Fruit fly (Drosophila melanogaster): ENCODE measurements around the gene CG17271.

Gene CG17271

dm6 chr3R:20829416-20830131 lies 7.9 kb upstream of the CG17271 start (continued):
- TF ChIP-seq CG8478 (optimal IDR thresholded peaks at IDR 0.05) (no peak), CG3407 (GFP tag; optimal IDR thresholded peaks at IDR 0.05) (peak; percentile 13), chif (GFP tag; optimal IDR thresholded peaks at IDR 0.05) (no peak), p53 (GFP tag; optimal IDR thresholded peaks at IDR 0.05) (no peak), YL-1 (GFP tag; optimal IDR thresholded peaks at IDR 0.05) (no peak), aop (GFP tag; IDR thresholded peaks at IDR 0.05) (0 out of 2 replicates have a peak, but pooled peaks have one; percentile 8), CG17385 (GFP tag; optimal IDR thresholded peaks at IDR 0.05) (no peak), Poxn (GFP tag; IDR thresholded peaks at IDR 0.05) (no peak), Kr (GFP tag; optimal IDR thresholded peaks at IDR 0.05) (no peak), Nf-YB (GFP tag; optimal IDR thresholded peaks at IDR 0.05) (no peak), CG14050 (GFP tag; IDR thresholded peaks at IDR 0.05) (no peak), CG17328 (GFP tag; IDR thresholded peaks at IDR 0.05) (no peak), chm (GFP tag; IDR thresholded peaks at IDR 0.05) (no peak; the same call in 1 of the 2 replicates), rib (GFP tag; IDR thresholded peaks at IDR 0.05) (peak; percentile 93), Spps (tag; optimal IDR thresholded peaks at IDR 0.05) (no peak), ci (GFP tag; IDR thresholded peaks at IDR 0.05) (peak; percentile 76; the same call in 2 of the 3 replicates), CG4854 (GFP tag; optimal IDR thresholded peaks at IDR 0.05) (no peak), Hmr (GFP tag; optimal IDR thresholded peaks at IDR 0.05) (no peak), Side (GFP tag; optimal IDR thresholded peaks at IDR 0.05) (no peak), vnd (GFP tag; IDR thresholded peaks at IDR 0.05; ENCODE audit: partially characterized antibody) (no peak), HHEX (GFP tag; optimal IDR thresholded peaks at IDR 0.05) (no peak), ham (GFP tag; IDR thresholded peaks at IDR 0.05) (no peak), fd102C (GFP tag; optimal IDR thresholded peaks at IDR 0.05) (no peak), exex (tag; optimal IDR thresholded peaks at IDR 0.05) (no peak), CG13894 (tag; optimal IDR thresholded peaks at IDR 0.05) (peak; percentile 60), Hr51 (GFP tag; optimal IDR thresholded peaks at IDR 0.05) (peak in 1 of 2 experiments; percentile 30), CG42726 (GFP tag; IDR thresholded peaks at IDR 0.05; ENCODE audit: partially characterized antibody) (no peak), ken (GFP tag; IDR thresholded peaks at IDR 0.05) (no peak), CG10565 (GFP tag; optimal IDR thresholded peaks at IDR 0.05) (no peak), wek (GFP tag; optimal IDR thresholded peaks at IDR 0.05) (no peak), CG3847 (GFP tag; IDR thresholded peaks at IDR 0.05) (0 out of 2 replicates have a peak, but pooled peaks have one; percentile 18), cwo (GFP tag; optimal IDR thresholded peaks at IDR 0.05) (peak; percentile 72), Drgx (GFP tag; IDR thresholded peaks at IDR 0.05) (no peak; the same call in 1 of the 2 replicates), Chrac-16 (GFP tag; optimal IDR thresholded peaks at IDR 0.05) (no peak), dm (GFP tag; optimal IDR thresholded peaks at IDR 0.05) (peak; percentile 92), toy (GFP tag; IDR thresholded peaks at IDR 0.05) (no peak), HLHmδ (GFP tag; optimal IDR thresholded peaks at IDR 0.05) (peak; percentile 81), corto (GFP tag; optimal IDR thresholded peaks at IDR 0.05) (no peak), sim (GFP tag; IDR thresholded peaks at IDR 0.05) (no peak), CG12659 (GFP tag; optimal IDR thresholded peaks at IDR 0.05) (peak; percentile 33), CG16813 (GFP tag; IDR thresholded peaks at IDR 0.05; ENCODE audit: partially characterized antibody) (no peak; the same call in 2 of the 3 replicates), nerfin-1 (tag; optimal IDR thresholded peaks at IDR 0.05) (no peak), PHDP (tag; optimal IDR thresholded peaks at IDR 0.05) (no peak), CG10321 (GFP tag; IDR thresholded peaks at IDR 0.05) (peak; percentile 39; the same call in 1 of the 2 replicates), zen (tag; optimal IDR thresholded peaks at IDR 0.05) (no peak), sens-2 (GFP tag; IDR thresholded peaks at IDR 0.05) (no peak), klu (GFP tag; IDR thresholded peaks at IDR 0.05) (no peak), Bdp1 (GFP tag; optimal IDR thresholded peaks at IDR 0.05) (no peak), Ets97D (GFP tag; optimal IDR thresholded peaks at IDR 0.05) (no peak), pita (GFP tag; optimal IDR thresholded peaks at IDR 0.05) (no peak)
